Worm (Caenorhabditis elegans): Measurements from ENCODE around the gene lrr-1.

lrr-1 gene

DNA sequence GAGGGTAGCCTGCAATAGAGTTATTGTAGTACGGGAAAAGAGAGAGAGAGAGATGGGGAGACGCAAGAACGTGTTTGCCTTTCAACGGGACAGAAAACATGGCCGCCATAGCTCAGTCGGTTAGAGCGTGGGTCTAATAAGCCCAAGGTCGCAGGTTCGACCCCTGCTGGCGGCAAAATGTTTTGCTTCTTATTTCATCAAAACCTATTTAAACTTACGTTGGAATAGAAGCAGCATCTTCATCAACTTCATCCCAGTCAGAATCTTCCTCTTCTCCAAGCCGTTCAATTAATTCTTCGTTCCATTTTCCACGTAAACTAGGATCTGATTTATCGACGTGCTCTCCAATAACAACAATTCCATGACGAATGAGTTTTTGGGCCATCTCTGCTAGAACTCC lies 3.6 kb downstream of the lrr-1 start (continued):
- peak; percentile 93 for TF ChIP-seq pha-4 (GFP tag; IDR thresholded peaks at IDR 0.05)
- TF ChIP-seq pha-4 (tag; optimal IDR thresholded peaks at IDR 0.05): no peak
- TF ChIP-seq saeg-2 (GFP tag; IDR thresholded peaks at IDR 0.05): 0 out of 2 replicates have a peak, but pooled peaks have one; percentile 48
- peak; percentile 75 for TF ChIP-seq spr-1 (tag; optimal IDR thresholded peaks at IDR 0.05)
- TF ChIP-seq cey-2 (tag; optimal IDR thresholded peaks at IDR 0.05; ENCODE audit: borderline replicate concordance, insufficient read depth): no peak
- peak; percentile 70; the same call in 1 of the 2 replicates for TF ChIP-seq lin-1 (GFP tag; IDR thresholded peaks at IDR 0.05)
- peak; percentile 78 for TF ChIP-seq D1046.2 (GFP tag; IDR thresholded peaks at IDR 0.05)

DNA sequence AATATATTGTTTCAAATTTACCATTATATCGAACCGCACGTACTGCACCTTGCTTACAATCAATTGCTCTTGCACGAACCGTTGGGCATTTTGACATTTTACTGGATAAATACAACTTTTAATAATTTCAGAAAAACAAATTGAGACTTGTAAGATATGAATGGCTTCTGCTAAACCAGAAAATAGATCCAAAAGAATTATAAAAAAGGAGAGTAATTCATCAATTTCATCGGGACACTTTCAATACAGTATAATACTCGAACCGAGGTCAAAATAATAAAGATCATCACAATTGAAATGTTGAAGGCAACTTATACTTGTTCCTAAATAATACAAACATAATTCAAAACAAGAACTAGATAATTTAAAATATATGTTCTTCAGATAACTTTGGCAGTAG lies 4.6 kb downstream of the lrr-1 start, which contains the start of gene wdr-83:
wdr-83 (minus strand) TSS at position 101 of the 400 bp plus-strand sequence.
- TF ChIP-seq ceh-32 (tag; optimal IDR thresholded peaks at IDR 0.05; ENCODE audit: poor library complexity) (no peak), ZK337.2 (GFP tag; IDR thresholded peaks at IDR 0.05) (no peak), unc-62 (GFP tag; optimal IDR thresholded peaks at IDR 0.05 in 1 of 2) (no peak), unc-62 (tag; optimal IDR thresholded peaks at IDR 0.05) (no peak), pha-4 (GFP tag; IDR thresholded peaks at IDR 0.05) (no peak), pha-4 (tag; optimal IDR thresholded peaks at IDR 0.05) (no peak), dmd-6 (GFP tag; IDR thresholded peaks at IDR 0.05) (no peak), madf-9 (GFP tag; conservative IDR thresholded peaks at IDR 0.05) (no peak), F49E8.2 (tag; optimal IDR thresholded peaks at IDR 0.05; ENCODE audit: borderline replicate concordance) (no peak), unc-130 (GFP tag; optimal IDR thresholded peaks at IDR 0.05) (no peak), nhr-42 (GFP tag; IDR thresholded peaks at IDR 0.05) (no peak), zip-2 (tag; optimal IDR thresholded peaks at IDR 0.05) (no peak), tra-1 (GFP tag; IDR thresholded peaks at IDR 0.05) (no peak), lin-13 (GFP tag; optimal IDR thresholded peaks at IDR 0.05) (no peak), ceh-28 (tag; optimal IDR thresholded peaks at IDR 0.05) (no peak), skn-1 (tag; optimal IDR thresholded peaks at IDR 0.05) (no peak), ama-1 (optimal IDR thresholded peaks at IDR 0.05) (no peak), php-3 (GFP tag; IDR thresholded peaks at IDR 0.05) (no peak)

DNA sequence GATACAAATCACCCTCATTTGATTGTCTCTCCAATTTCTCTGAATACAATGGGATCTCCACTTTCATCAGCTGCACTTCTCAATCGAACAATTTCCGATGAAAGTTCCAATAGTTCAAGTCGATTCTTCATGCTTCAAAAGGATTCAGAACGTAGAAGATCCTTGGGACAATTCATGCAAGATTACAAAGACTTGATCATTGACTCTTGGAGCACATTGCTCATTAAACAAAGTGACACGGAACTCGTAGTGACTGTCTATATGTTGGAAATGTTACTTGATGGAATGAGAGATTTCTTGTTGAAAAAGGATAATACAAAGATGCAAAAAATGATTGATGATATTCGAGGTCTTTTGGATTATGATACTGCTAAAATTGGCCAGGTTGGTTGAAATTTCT lies 8.3 kb downstream of the lrr-1 start:
- TF ChIP-seq egl-43 (GFP tag; IDR thresholded peaks at IDR 0.05): no peak
- TF ChIP-seq nhr-237 (tag; optimal IDR thresholded peaks at IDR 0.05): no peak
- no peak for TF ChIP-seq ceh-44 (GFP tag; IDR thresholded peaks at IDR 0.05)
- no peak for TF ChIP-seq mes-2 (tag; optimal IDR thresholded peaks at IDR 0.05; ENCODE audit: poor library complexity, severe bottlenecking)
- TF ChIP-seq hlh-11 (tag; optimal IDR thresholded peaks at IDR 0.05): no peak
- peak in 1 of 2 experiments; percentile 99 for TF ChIP-seq unc-62 (GFP tag; optimal IDR thresholded peaks at IDR 0.05 in 1 of 2)
- TF ChIP-seq unc-62 (tag; optimal IDR thresholded peaks at IDR 0.05): no peak

DNA sequence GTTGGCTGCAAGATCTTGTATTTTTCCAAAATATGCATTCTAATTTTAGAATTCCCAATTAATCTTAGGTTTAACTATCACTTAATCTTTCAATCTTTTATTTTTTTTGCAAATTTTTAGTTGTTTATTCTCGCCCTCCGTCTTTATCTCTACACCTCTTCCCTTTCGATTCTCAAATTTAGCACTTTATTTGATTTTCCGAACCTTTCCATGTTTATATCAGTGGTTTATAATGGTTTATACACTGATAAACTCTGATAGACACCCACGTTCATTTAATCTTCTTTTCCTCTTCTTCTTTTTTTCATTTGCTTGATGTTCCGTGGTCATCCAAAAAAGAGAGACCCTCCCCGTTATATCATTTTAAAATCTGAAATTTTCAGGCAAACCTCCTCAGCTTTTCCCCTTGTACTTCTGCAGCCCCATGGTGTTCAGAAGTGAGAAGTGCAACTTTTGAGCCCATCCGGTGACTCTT lies 13.8 kb downstream of the lrr-1 start, which contains the start of the genes nsy-1 and F59A6.13:
nsy-1 (plus strand) TSS at position 377 of the 475 bp plus-strand sequence.
F59A6.13 (plus strand) TSS at position 425 of the 475 bp plus-strand sequence.
- TF ChIP-seq hlh-11 (tag; optimal IDR thresholded peaks at IDR 0.05) (peak; percentile 10), aha-1 (tag) (no peak), Y105C5A.15 (GFP tag; IDR thresholded peaks at IDR 0.05) (no peak), daf-19 (GFP tag; conservative IDR thresholded peaks at IDR 0.05) (no peak), pha-4 (GFP tag; IDR thresholded peaks at IDR 0.05) (no peak), pha-4 (tag; optimal IDR thresholded peaks at IDR 0.05) (no peak), php-3 (GFP tag; IDR thresholded peaks at IDR 0.05) (0 out of 2 replicates have a peak, but pooled peaks have one; percentile 15), fkh-10 (GFP tag; optimal IDR thresholded peaks at IDR 0.05) (no peak), nhr-6 (tag; optimal IDR thresholded peaks at IDR 0.05) (no peak), ama-1 (optimal IDR thresholded peaks at IDR 0.05) (no peak), ceh-32 (tag; optimal IDR thresholded peaks at IDR 0.05; ENCODE audit: poor library complexity) (no peak), lin-15B (tag; optimal IDR thresholded peaks at IDR 0.05) (no peak), lim-7 (GFP tag; IDR thresholded peaks at IDR 0.05) (no peak), ZK546.5 (tag; optimal IDR thresholded peaks at IDR 0.05) (no peak), zip-11 (GFP tag; IDR thresholded peaks at IDR 0.05) (no peak), mxl-2 (GFP tag; conservative IDR thresholded peaks at IDR 0.05) (no peak), dve-1 (tag; optimal IDR thresholded peaks at IDR 0.05; ENCODE audit: insufficient read depth) (peak; percentile 39), ceh-28 (tag; optimal IDR thresholded peaks at IDR 0.05) (no peak), nhr-41 (GFP tag; IDR thresholded peaks at IDR 0.05) (no peak), snpc-4 (tag; optimal IDR thresholded peaks at IDR 0.05) (no peak), sdz-12 (GFP tag; optimal IDR thresholded peaks at IDR 0.05) (no peak), ces-1 (GFP tag; optimal IDR thresholded peaks at IDR 0.05) (no peak), hmg-1.1 (GFP tag; IDR thresholded peaks at IDR 0.05) (no peak), vab-7 (GFP tag; IDR thresholded peaks at IDR 0.05) (no peak), dmd-8 (GFP tag; IDR thresholded peaks at IDR 0.05) (no peak)
